Fruit fly (Drosophila melanogaster): ENCODE data around the gene CG2772.

DNA sequence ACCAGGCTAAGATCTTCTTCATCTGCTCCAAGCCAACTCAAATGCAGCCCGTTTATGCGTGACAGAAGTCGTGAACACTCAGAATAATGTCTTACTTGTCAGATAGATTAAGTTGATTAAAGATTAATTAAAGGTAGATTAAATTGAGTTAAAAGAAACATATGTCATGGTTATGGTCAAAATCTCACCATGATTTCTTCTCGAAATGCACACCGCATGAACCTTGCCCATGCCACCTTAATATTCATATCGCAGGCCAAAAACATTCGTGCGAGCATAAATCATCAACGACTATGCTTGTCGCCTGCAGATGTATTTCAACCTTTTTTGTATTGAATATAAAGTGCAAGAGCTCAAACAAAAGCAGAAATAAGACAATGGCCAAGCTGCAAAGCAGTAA is 8.7 kb upstream of the CG2772 start:
- TF ChIP-seq psq (optimal IDR thresholded peaks at IDR 0.05) = no peak
- no peak for TF ChIP-seq pan (optimal IDR thresholded peaks at IDR 0.05)
